Worm (Caenorhabditis elegans): ENCODE data around the gene rpl-11.1.

DNA sequence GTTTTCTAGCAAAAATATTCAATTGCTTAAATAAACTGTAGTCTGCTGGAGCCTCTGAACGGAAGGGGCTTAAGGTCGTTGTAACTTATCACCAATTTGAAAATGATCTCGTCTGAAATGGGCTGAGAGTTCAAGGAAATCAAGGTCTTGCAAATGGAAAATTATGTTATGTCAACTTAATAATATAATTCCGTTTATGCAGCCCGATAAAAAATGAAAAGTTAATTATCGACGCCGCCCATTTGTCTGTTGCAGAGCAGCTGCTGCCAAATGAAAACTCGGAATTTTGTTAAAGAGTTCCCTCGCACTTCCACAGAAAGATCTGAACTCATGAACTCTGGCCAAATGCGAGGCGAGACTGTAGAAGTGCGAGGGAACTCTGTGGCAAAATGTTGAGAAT lies 44.7 kb downstream of the rpl-11.1 start, which contains the start of gene srbc-67:
- TF ChIP-seq flt-1 (GFP tag; IDR thresholded peaks at IDR 0.05) (no peak), med-1 (GFP tag; optimal IDR thresholded peaks at IDR 0.05; ENCODE audit: insufficient read depth) (no peak)
